Fruit fly (Drosophila melanogaster) S2 (cell line): Measurements from ENCODE around the gene cwo.
"Not testable (repeated sequence)": the region's sequence is repeated elsewhere in the genome, so short reads cannot be mapped to it uniquely, and the experiment has no call there.

Source experiments
- CG8478 ChIP-seq: fragments of >200 bp; optimal IDR thresholded peaks from 2 replicates; lab custom pipeline; 2018
- CTCF ChIP-seq, 2 experiments: fragments of >200 bp; optimal IDR thresholded peaks; 2 replicates each; lab custom pipeline; 2018

DNA sequence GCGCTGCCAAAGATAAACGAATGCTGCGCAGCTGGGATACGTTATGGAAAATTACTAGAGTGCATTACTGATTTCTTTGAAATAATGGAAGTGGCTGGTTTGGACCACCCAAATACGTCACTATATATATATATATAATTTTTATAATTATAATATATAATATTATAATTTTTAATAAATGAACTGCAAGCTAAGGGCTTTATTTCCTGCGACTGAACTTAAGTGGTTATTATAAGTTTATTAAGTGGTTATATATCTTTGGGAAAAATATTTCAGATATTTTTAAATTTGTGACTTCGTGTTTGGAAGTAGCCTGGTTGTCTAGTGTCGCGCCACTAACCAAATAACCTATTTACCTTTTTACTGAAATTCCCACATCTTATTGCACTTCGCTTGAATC is 39.6 kb upstream of the cwo start, which contains the start of gene CG31406:
- not testable (repeated sequence) for TF ChIP-seq CG8478; CTCF (optimal IDR thresholded peaks at IDR 0.05; lab: Kevin White, UChicago)
